Worm (Caenorhabditis elegans) whole organism, mixed stage, embryonic: ENCODE data around the gene clec-143.

Experiments used
- bed-3 ChIP-seq: fragments of 200-800 bp; sonication (Bioruptor generic); optimal IDR thresholded peaks from 3 replicates; lab custom pipeline; 2018; ENCODE audit warnings: mild to moderate bottlenecking, missing genetic modification characterization, moderate library complexity, missing compliant biosample characterization
- blmp-1 ChIP-seq: fragments of 150-350 bp; optimal IDR thresholded peaks from 2 replicates; lab custom pipeline; 2014; ENCODE audit warnings: missing biosample characterization, missing genetic modification characterization
- ceh-39 ChIP-seq: fragments of 150-350 bp; optimal IDR thresholded peaks from 2 replicates; lab custom pipeline; 2014; ENCODE audit warnings: missing biosample characterization, missing genetic modification characterization
- ceh-43 ChIP-seq: fragments of 200-800 bp; sonication (Bioruptor generic); optimal IDR thresholded peaks from 2 replicates; lab custom pipeline; 2018; ENCODE audit warnings: mild to moderate bottlenecking, missing genetic modification characterization, moderate library complexity, missing compliant biosample characterization
- ceh-83 ChIP-seq: fragments of 200-800 bp; sonication (Bioruptor generic); optimal IDR thresholded peaks from 2 replicates; lab custom pipeline; 2018; ENCODE audit warnings: mild to moderate bottlenecking, missing genetic modification characterization, missing compliant biosample characterization
- ces-1 ChIP-seq: fragments of 150-350 bp; optimal IDR thresholded peaks from 2 replicates; lab custom pipeline; 2014; ENCODE audit warnings: missing biosample characterization, missing genetic modification reagents, missing genetic modification characterization
- cnd-1 ChIP-seq: fragments of 200-800 bp; sonication (Bioruptor generic); optimal IDR thresholded peaks from 2 replicates; lab custom pipeline; 2018; ENCODE audit warnings: mild to moderate bottlenecking, missing genetic modification characterization, missing compliant biosample characterization
- drap-1 ChIP-seq: fragments of 200-800 bp; sonication (Bioruptor generic); optimal IDR thresholded peaks from 3 replicates; lab custom pipeline; 2018; ENCODE audit warnings: mild to moderate bottlenecking, missing genetic modification characterization, missing compliant biosample characterization
- elt-3 ChIP-seq: fragments of 150-350 bp; optimal IDR thresholded peaks from 2 replicates; lab custom pipeline; 2014; ENCODE audit warnings: missing biosample characterization, missing genetic modification characterization
- flh-1 ChIP-seq: fragments of 200-800 bp; sonication (Bioruptor generic); optimal IDR thresholded peaks from 2 replicates; lab custom pipeline; 2018; ENCODE audit warnings: mild to moderate bottlenecking, missing genetic modification characterization, moderate library complexity, missing compliant biosample characterization
- ham-2 ChIP-seq: fragments of 200-800 bp; sonication (Bioruptor generic); optimal IDR thresholded peaks from 2 replicates; lab custom pipeline; 2018; ENCODE audit warnings: mild to moderate bottlenecking, missing genetic modification characterization, missing compliant biosample characterization
- hlh-1 ChIP-seq: fragments of 150-350 bp; optimal IDR thresholded peaks from 2 replicates; lab custom pipeline; 2014; ENCODE audit warnings: missing biosample characterization, missing genetic modification reagents, missing genetic modification characterization
- lin-13 ChIP-seq: fragments of 150-350 bp; optimal IDR thresholded peaks from 2 replicates; lab custom pipeline; 2014; ENCODE audit warnings: missing biosample characterization, missing genetic modification characterization
- lin-32 ChIP-seq: fragments of 200-800 bp; sonication (Bioruptor generic); optimal IDR thresholded peaks from 2 replicates; lab custom pipeline; 2018; ENCODE audit warnings: mild to moderate bottlenecking, missing genetic modification characterization, missing compliant biosample characterization
- mab-5 ChIP-seq: fragments of 150-350 bp; optimal IDR thresholded peaks from 2 replicates; lab custom pipeline; 2014; ENCODE audit warnings: missing biosample characterization, missing genetic modification characterization
- mls-2 ChIP-seq: sonication (generic microtip); optimal IDR thresholded peaks from 2 replicates; lab custom pipeline; 2016; ENCODE audit warnings: mild to moderate bottlenecking, missing genetic modification characterization, moderate library complexity, missing compliant biosample characterization
- nhr-12 ChIP-seq: fragments of 150-350 bp; optimal IDR thresholded peaks from 2 replicates; lab custom pipeline; 2014; ENCODE audit warnings: missing biosample characterization, missing genetic modification characterization
- nhr-2 ChIP-seq: fragments of 150-350 bp; optimal IDR thresholded peaks from 2 replicates; lab custom pipeline; 2014; ENCODE audit warnings: missing biosample characterization, missing genetic modification characterization
- nhr-237 ChIP-seq: fragments of 150-350 bp; optimal IDR thresholded peaks from 2 replicates; lab custom pipeline; 2014; ENCODE audit warnings: missing biosample characterization, missing genetic modification characterization
- nhr-76 ChIP-seq: sonication (generic microtip); optimal IDR thresholded peaks from 2 replicates; lab custom pipeline; 2017; ENCODE audit warnings: missing biosample characterization, missing genetic modification characterization
- pha-4 ChIP-seq: fragments of 150-350 bp; optimal IDR thresholded peaks from 2 replicates; lab custom pipeline; 2018; ENCODE audit warnings: missing biosample characterization, missing genetic modification reagents, missing genetic modification characterization
- sem-2 ChIP-seq: fragments of 200-800 bp; sonication (Bioruptor generic); optimal IDR thresholded peaks from 2 replicates; lab custom pipeline; 2018; ENCODE audit warnings: mild to moderate bottlenecking, missing genetic modification characterization, missing compliant biosample characterization
- snpc-4 ChIP-seq: fragments of 150-350 bp; optimal IDR thresholded peaks from 2 replicates; lab custom pipeline; 2014; ENCODE audit warnings: missing biosample characterization, missing genetic modification characterization
- sptf-1 ChIP-seq: sonication (generic microtip); optimal IDR thresholded peaks from 2 replicates; lab custom pipeline; 2017; ENCODE audit warnings: mild to moderate bottlenecking, missing genetic modification characterization, moderate library complexity, missing compliant biosample characterization
- tbx-8 ChIP-seq: fragments of 200-800 bp; sonication (Bioruptor generic); optimal IDR thresholded peaks from 2 replicates; lab custom pipeline; 2018; ENCODE audit warnings: mild to moderate bottlenecking, missing genetic modification characterization, moderate library complexity, missing compliant biosample characterization
- unc-120 ChIP-seq: sonication (generic microtip); optimal IDR thresholded peaks from 2 replicates; lab custom pipeline; 2017; ENCODE audit warnings: missing genetic modification characterization, missing compliant biosample characterization; ENCODE audit not compliant: poor library complexity, severe bottlenecking
- unc-39 ChIP-seq: fragments of 150-350 bp; optimal IDR thresholded peaks from 2 replicates; lab custom pipeline; 2014; ENCODE audit warnings: missing biosample characterization, missing genetic modification characterization
- unc-62 ChIP-seq: fragments of 150-350 bp; optimal IDR thresholded peaks from 2 replicates; lab custom pipeline; 2014; ENCODE audit warnings: missing biosample characterization, missing genetic modification reagents, missing genetic modification characterization
- zip-8 ChIP-seq: fragments of 150-350 bp; optimal IDR thresholded peaks from 2 replicates; lab custom pipeline; 2014; ENCODE audit warnings: missing biosample characterization, missing genetic modification characterization
- ztf-11 ChIP-seq: fragments of 150-350 bp; optimal IDR thresholded peaks from 2 replicates; lab custom pipeline; 2014; ENCODE audit warnings: missing biosample characterization, missing genetic modification characterization

The clec-143 gene

DNA sequence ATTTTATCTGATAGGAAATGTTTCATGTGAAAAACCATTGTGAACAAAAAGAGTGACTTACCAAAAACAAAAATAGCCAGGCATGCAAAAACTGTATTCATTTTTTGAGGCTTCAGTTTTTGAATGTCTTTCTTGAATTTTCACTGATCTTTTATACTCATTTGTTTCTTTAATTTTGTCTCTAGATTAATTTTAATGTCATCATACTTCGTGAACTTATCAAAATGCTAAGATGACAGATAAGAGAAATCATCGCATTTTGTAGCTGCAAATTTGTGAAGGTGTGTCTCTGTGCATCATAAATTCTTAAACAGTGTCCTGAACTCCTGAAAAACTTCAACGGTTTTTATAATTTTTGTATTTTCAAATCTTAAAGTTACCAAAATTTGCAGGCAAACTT lies 5.9 kb upstream of the clec-143 start, which contains the start of gene clec-58:
clec-58 (minus strand) TSS at position 101 of the 400 bp plus-strand sequence.
- no peak for TF ChIP-seq mls-2 (tag; lab: Kevin White, UChicago)
- TF ChIP-seq snpc-4: no peak
- TF ChIP-seq nhr-12 (tag; lab: Kevin White, UChicago): no peak
- no peak for TF ChIP-seq ceh-39 (tag; lab: Kevin White, UChicago)
- no peak for TF ChIP-seq lin-32 (GFP tag; lab: Kevin White, UChicago)
- no peak for TF ChIP-seq zip-8 (tag; lab: Kevin White, UChicago)
- TF ChIP-seq lin-13: no peak
- TF ChIP-seq nhr-2 (tag; lab: Kevin White, UChicago): no peak
- no peak for TF ChIP-seq drap-1 (GFP tag; lab: Kevin White, UChicago)
- TF ChIP-seq ceh-83 (GFP tag; lab: Kevin White, UChicago): no peak
- no peak for TF ChIP-seq sem-2 (GFP tag; lab: Kevin White, UChicago)
- TF ChIP-seq, all 35 proteins: peak for 0

DNA sequence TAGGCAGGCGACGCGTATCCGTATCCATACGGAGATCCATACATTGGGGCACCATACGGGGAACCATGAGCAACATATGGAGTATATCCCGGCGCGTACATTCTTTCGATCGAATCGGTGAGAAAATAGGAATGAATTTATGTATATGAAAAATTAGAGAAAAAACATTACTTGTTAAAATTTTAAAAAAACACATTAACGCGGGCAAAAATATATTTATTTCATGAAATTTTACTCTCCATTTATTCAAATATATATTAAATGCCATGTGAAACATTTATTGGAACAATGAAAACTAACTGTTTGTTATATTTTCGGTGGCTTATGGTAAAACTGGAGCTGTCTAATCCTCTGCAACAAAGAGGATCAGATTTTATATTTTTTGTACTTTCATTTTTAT lies 1.7 kb upstream of the clec-143 start, which contains the start of gene ZK666.2:
ZK666.2 (minus strand) TSS at position 101 of the 400 bp plus-strand sequence.
- no peak for TF ChIP-seq pha-4 (tag; lab: Kevin White, UChicago)
- no peak for TF ChIP-seq nhr-76
- TF ChIP-seq ceh-83 (GFP tag; lab: Kevin White, UChicago): no peak
- TF ChIP-seq ceh-43: no peak
- no peak for TF ChIP-seq bed-3 (GFP tag; lab: Kevin White, UChicago)
- TF ChIP-seq ztf-11 (tag; lab: Kevin White, UChicago): no peak
- no peak for TF ChIP-seq tbx-8 (GFP tag; lab: Kevin White, UChicago)
- no peak for TF ChIP-seq mab-5 (tag; lab: Kevin White, UChicago)
- no peak for TF ChIP-seq nhr-237 (tag; lab: Kevin White, UChicago)
- TF ChIP-seq elt-3: no peak
- TF ChIP-seq ham-2 (GFP tag; lab: Kevin White, UChicago): no peak
- TF ChIP-seq blmp-1 (tag; lab: Kevin White, UChicago): no peak
- TF ChIP-seq sptf-1 (tag; lab: Kevin White, UChicago): no peak

DNA sequence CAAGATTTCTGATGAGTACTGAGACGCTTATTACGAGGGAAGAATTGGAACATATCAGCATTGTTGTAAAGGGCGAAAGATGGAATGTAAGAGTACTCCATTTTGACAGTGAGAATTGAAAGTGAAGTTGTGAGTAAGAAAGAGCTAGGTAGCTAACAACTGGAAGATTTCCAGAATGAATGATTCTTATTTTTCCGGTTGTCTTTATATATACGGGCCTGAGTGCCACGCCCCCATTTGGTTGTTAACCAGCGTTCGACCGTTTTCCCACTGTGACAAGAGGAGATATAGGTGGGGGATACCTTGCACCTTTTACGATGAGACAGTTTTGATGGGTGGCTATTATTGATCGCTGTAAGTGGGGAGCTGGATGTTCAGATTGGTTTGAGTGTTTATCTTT lies 1.1 kb upstream of the clec-143 start, which contains the start of gene ZK666.1:
ZK666.1 (minus strand) TSS at position 101 of the 400 bp plus-strand sequence.
- TF ChIP-seq snpc-4: no peak
- no peak for TF ChIP-seq lin-13
- no peak for TF ChIP-seq ceh-43
- no peak for TF ChIP-seq ham-2 (GFP tag; lab: Kevin White, UChicago)
- no peak for TF ChIP-seq unc-62 (GFP tag; lab: Kevin White, UChicago)

DNA sequence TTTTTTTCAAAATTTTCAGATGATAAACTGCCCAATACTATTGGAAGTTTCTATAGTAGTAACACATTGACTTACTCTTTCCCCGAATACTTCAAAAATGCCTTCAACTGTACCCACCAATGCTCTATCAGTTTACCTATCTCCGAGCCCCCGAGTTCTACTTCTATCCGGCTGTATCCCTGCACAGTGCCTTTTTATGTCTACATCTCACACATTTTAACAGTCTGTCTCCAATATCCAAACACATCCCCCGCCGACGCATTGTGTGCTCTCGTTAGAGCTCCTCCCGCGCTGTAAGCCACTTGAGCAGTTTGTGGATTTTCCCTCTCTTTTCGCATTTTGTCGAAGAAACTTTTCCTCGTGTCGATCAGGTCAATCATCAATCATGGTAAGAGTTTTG lies 3.5 kb downstream of the clec-143 start, which contains the start of gene tnc-2:
tnc-2 (plus strand) TSS at position 301 of the 400 bp plus-strand sequence.
- TF ChIP-seq tbx-8 (GFP tag; lab: Kevin White, UChicago) (no peak), ham-2 (GFP tag; lab: Kevin White, UChicago) (no peak)

DNA sequence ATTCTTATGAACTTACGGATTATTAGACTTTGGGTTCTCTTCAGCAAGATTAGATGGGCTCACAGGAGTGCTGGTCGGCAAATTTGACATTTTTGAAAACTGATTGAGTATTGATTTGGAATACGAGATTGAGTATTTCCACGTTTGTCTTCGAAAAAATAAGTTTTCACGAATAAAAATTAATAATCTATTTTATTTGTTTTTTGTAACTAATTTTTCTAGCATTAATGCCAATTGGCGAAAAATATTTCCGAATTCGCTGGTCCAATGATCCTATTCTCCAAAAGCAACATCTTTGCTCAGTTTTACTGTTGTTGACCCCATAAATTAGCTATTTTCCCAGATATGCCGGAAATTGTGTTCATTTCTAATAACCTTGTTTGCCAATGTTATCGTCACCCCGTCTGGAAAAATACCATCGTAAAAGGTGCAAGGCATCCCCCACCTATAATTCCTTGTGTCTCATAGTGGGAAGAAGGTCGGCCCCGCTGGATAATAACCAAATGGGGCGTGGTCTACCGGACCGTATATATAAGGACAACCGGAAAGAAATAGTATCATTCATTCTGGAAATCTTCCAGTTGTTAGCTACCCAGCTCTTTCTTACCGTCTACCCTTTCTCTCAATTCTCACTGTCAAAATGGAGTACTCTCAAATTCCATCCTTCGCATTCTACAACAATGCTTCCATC lies 5.7 kb downstream of the clec-143 start, which contains the start of the genes ZK673.6 and sdz-37:
ZK673.6 (minus strand) TSS at position 101 of the 691 bp plus-strand sequence.
sdz-37 (plus strand) TSS at position 641 of the 691 bp plus-strand sequence.
- TF ChIP-seq hlh-1 (tag; lab: Kevin White, UChicago) (no peak), cnd-1 (tag; lab: Kevin White, UChicago) (no peak), flh-1 (GFP tag; lab: Kevin White, UChicago) (no peak), ham-2 (GFP tag; lab: Kevin White, UChicago) (no peak), sptf-1 (tag; lab: Kevin White, UChicago) (no peak), unc-39 (tag; lab: Kevin White, UChicago) (no peak), snpc-4 (no peak), drap-1 (GFP tag; lab: Kevin White, UChicago) (no peak), zip-8 (tag; lab: Kevin White, UChicago) (no peak), nhr-2 (tag; lab: Kevin White, UChicago) (no peak), tbx-8 (GFP tag; lab: Kevin White, UChicago) (no peak), sem-2 (GFP tag; lab: Kevin White, UChicago) (no peak), nhr-76 (no peak), unc-120 (tag; lab: Kevin White, UChicago) (no peak), lin-32 (GFP tag; lab: Kevin White, UChicago) (no peak), ces-1 (no peak)
- TF ChIP-seq, all 35 proteins: peak for 0
